Worm (Caenorhabditis elegans) whole organism, L4 larva: ENCODE measurements around the gene Y41C4A.9.

ENCODE experiments used
- ces-1 ChIP-seq: fragments of 150-350 bp; sonication (generic microtip); optimal IDR thresholded peaks from 4 replicates; lab custom pipeline; 2014; ENCODE audit warnings: missing biosample characterization, missing genetic modification reagents, missing genetic modification characterization
- jun-1 ChIP-seq: fragments of 150-350 bp; optimal IDR thresholded peaks from 2 replicates; lab custom pipeline; 2014; ENCODE audit warnings: missing biosample characterization, missing genetic modification reagents, missing genetic modification characterization
- nhr-111 ChIP-seq: fragments of 200-800 bp; sonication (Bioruptor generic); optimal IDR thresholded peaks from 2 replicates; lab custom pipeline; 2018; ENCODE audit warnings: mild to moderate bottlenecking, missing genetic modification characterization, missing compliant biosample characterization
- nhr-48 ChIP-seq: sonication (generic microtip); optimal IDR thresholded peaks from 2 replicates; lab custom pipeline; 2016; ENCODE audit warnings: mild to moderate bottlenecking, missing genetic modification characterization, missing compliant biosample characterization
- nhr-77 ChIP-seq: fragments of 150-350 bp; optimal IDR thresholded peaks from 2 replicates; lab custom pipeline; 2014; ENCODE audit warnings: missing biosample characterization, missing genetic modification characterization

DNA sequence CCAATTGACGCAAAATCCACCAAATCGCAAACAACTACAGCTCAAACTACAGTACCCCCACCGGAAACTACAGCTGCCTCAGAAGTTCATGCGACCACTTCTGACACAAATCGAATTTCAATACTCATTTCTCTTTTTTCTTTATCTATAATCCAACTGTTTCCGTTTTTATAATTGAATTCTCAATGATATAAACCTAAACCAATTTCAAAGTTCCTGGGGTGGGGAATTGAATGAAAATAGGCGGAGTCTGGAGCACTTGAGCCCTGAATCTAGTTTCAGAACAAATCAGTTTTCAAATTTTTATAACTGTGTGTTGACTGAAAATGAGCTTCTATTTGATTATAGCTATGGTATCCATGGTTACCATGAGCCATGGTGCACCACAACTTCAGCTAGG lies 22.2 kb downstream of the Y41C4A.9 start, which contains the start of gene Y41C4A.6:
- TF ChIP-seq jun-1 (tag; lab: Kevin White, UChicago), result no peak
- no peak for TF ChIP-seq nhr-111 (GFP tag; lab: Kevin White, UChicago)
- no peak for TF ChIP-seq nhr-48
- no peak for TF ChIP-seq ces-1 (GFP tag; lab: Kevin White, UChicago)
- no peak for TF ChIP-seq nhr-77 (tag; lab: Kevin White, UChicago)
